Fruit fly (Drosophila melanogaster) whole organism: Measurements from ENCODE around the gene Mgat3.

Source experiments
- CG8478 ChIP-seq: fragments of >200 bp; optimal IDR thresholded peaks from 2 replicates; lab custom pipeline; 2018; ENCODE audit warnings: inconsistent platforms
- Dll ChIP-seq: fragments of >200 bp; optimal IDR thresholded peaks from 2 replicates; lab custom pipeline; 2017
- pan ChIP-seq: fragments of >200 bp; optimal IDR thresholded peaks from 2 replicates; lab custom pipeline; 2017
- psq ChIP-seq: fragments of >200 bp; optimal IDR thresholded peaks from 2 replicates; lab custom pipeline; 2017
- usp ChIP-seq: fragments of >200 bp; optimal IDR thresholded peaks from 2 replicates; lab custom pipeline; 2017; ENCODE audit warnings: missing biosample characterization, missing genetic modification characterization, mixed read lengths

DNA sequence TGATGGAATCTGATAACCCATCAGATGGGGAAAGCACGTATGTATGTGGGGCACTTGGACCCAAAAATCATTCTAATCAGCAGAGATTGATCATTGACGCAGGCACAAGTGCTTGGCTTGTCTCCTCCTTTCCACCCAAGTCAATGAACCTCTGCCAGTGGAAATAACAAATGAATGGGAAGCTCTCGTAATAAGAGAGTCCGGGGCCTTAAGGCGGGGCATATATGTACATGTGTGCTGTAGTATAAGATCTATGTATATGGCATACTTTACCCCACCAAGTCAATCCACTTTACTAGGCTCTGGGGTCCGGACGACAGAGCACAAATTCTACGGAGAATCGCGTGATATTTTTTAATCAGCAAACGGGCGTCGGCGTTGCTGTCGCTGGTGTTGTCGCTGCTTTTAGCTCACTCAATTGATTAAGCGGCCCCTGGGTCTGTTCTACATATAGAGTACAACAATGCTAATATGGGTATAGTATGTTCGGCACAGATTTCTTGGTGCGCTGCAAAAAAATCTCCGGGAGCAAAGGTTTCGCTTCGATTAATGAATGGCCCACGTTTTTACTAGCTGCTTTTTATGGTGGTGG is 23.8 kb upstream of the Mgat3 start:
- peak; percentile 22 for TF ChIP-seq pan (lab: Kevin White, UChicago)
- no peak for TF ChIP-seq psq (lab: Kevin White, UChicago)
- no peak for TF ChIP-seq Dll (lab: Kevin White, UChicago)
- no peak for TF ChIP-seq CG8478 (lab: Kevin White, UChicago)
- no peak for TF ChIP-seq usp (GFP tag; lab: Kevin White, UChicago)
